Worm (Caenorhabditis elegans): ENCODE results near the gene Y73C8C.4.

Y73C8C.4 gene

DNA sequence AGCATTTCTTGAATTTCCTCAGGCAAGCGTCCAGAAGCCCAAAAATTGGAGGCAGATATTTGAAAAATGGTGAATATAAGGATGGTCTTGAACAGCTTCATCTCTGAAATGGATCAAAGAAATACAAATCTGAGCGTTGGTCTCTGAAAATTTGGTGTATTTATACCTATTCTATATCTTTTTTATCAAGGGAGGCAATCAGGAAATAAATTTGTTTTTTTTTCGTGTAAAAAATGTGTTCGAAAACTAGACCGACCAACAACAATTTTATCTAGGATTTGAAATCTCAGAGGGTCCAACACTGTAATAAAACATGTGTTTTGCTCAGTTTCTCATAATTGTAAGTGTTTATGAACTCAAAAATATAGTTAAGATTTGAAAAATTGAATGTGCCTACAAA is 19.8 kb upstream of the Y73C8C.4 start, which contains the start of gene srt-56:
Gene srt-56 (minus strand): TSS at position 101 of the 400 bp plus-strand sequence.
- no peak for TF ChIP-seq nhr-12 (tag; optimal IDR thresholded peaks at IDR 0.05)
- no peak for TF ChIP-seq bed-3 (GFP tag; optimal IDR thresholded peaks at IDR 0.05)
- TF ChIP-seq mls-2 (tag; optimal IDR thresholded peaks at IDR 0.05), result no peak
- no peak for TF ChIP-seq ztf-11 (tag; optimal IDR thresholded peaks at IDR 0.05)
- no peak for TF ChIP-seq cnd-1 (tag; optimal IDR thresholded peaks at IDR 0.05)
- no peak for TF ChIP-seq sptf-1 (tag; optimal IDR thresholded peaks at IDR 0.05)
- TF ChIP-seq ceh-39 (tag; optimal IDR thresholded peaks at IDR 0.05), result no peak
- no peak for TF ChIP-seq elt-1 (tag; optimal IDR thresholded peaks at IDR 0.05; ENCODE audit: borderline replicate concordance, insufficient read depth)
- TF ChIP-seq lin-13 (tag; optimal IDR thresholded peaks at IDR 0.05), result no peak

DNA sequence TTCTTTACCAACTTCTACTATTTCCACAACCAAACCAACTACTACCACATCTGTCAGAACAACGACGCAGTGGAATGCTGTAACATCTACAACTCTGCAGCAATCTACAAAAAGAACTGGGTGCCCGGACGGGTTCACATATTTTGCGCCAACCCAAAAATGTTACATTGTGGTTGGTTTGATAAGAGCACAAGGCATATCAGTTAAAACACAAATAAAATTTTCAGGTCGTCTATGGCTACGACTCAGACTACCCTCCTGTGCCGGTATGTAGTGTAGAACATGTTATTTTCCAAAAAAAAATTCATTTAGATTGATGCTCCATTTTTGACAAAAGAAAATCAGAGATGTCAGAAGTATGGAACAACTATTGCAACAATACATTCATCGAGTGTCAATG is 17.2 kb upstream of the Y73C8C.4 start:
- TF ChIP-seq tbx-8 (GFP tag; optimal IDR thresholded peaks at IDR 0.05) (no peak), elt-1 (tag; optimal IDR thresholded peaks at IDR 0.05; ENCODE audit: borderline replicate concordance, insufficient read depth) (no peak), mab-5 (tag; optimal IDR thresholded peaks at IDR 0.05) (no peak), nhr-2 (tag; optimal IDR thresholded peaks at IDR 0.05) (no peak)

- no peak for TF ChIP-seq sem-2 (GFP tag; optimal IDR thresholded peaks at IDR 0.05)
- TF ChIP-seq nhr-28 (tag; optimal IDR thresholded peaks at IDR 0.05), result no peak
- TF ChIP-seq unc-62 (GFP tag; optimal IDR thresholded peaks at IDR 0.05), result no peak
- no peak for TF ChIP-seq ceh-83 (GFP tag; optimal IDR thresholded peaks at IDR 0.05)
- TF ChIP-seq bed-3 (GFP tag; optimal IDR thresholded peaks at IDR 0.05), result no peak
- TF ChIP-seq zip-8 (tag; optimal IDR thresholded peaks at IDR 0.05), result no peak
- no peak for TF ChIP-seq nhr-76 (tag; optimal IDR thresholded peaks at IDR 0.05)
- TF ChIP-seq hlh-1 (tag; optimal IDR thresholded peaks at IDR 0.05), result no peak
- no peak for TF ChIP-seq M03D4.4 (tag; optimal IDR thresholded peaks at IDR 0.05)
Measured at ce11 chrV:3118167-3118566, 16.2 kb upstream of the Y73C8C.4 start, which contains the start of gene clec-210. Gene clec-210 (plus strand): TSS chrV:3118377.

DNA sequence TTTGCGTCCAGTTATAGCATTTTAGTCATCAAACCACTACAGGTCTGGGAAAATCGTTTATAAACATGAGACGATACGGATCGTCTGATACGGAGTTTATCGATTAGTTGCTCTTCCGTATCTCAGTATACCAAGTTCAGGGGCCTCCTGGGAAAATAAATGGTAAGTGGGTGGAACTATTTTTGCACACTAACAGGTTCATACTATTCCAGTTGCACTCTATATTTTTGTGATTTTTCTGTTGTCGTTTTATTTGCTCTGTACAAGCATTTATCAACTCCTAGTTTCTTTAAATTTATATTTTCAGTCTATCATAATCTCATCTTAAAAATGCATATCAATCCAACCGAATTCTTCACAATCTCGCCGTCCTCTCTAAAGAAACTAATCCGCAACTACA is 13.0 kb upstream of the Y73C8C.4 start, which contains the start of gene Y73C8C.3:
Gene Y73C8C.3 (plus strand): TSS at position 301 of the 400 bp plus-strand sequence.
- TF ChIP-seq pha-4 (tag; optimal IDR thresholded peaks at IDR 0.05) (no peak), elt-1 (tag; optimal IDR thresholded peaks at IDR 0.05; ENCODE audit: borderline replicate concordance, insufficient read depth) (no peak), M03D4.4 (tag; optimal IDR thresholded peaks at IDR 0.05) (no peak), snpc-4 (tag; optimal IDR thresholded peaks at IDR 0.05) (no peak), unc-120 (tag; optimal IDR thresholded peaks at IDR 0.05; ENCODE audit: poor library complexity, severe bottlenecking) (no peak), ceh-43 (GFP tag; optimal IDR thresholded peaks at IDR 0.05) (no peak), mls-2 (tag; optimal IDR thresholded peaks at IDR 0.05) (no peak)

DNA sequence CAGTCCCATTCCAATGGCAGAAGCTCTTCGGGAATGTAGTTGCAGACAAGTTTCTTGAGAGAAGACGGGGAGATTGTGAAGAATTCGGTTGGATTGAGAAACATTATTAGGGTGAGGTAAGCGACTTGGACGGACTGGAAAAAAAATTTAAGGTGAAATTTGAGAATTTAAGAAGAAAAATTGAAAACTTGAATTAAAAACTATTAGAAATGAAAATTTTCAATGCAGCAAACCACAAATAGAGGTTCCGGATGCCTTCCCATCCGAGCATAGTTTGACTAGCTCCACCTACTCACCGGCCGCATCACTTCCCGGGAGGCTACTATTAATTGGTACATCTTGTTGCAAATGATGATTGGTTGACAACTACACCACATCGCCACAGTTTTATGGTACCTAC is 11.8 kb upstream of the Y73C8C.4 start, which contains the start of gene Y73C8C.8:
Gene Y73C8C.8 (minus strand): TSS at position 101 of the 400 bp plus-strand sequence.
- TF ChIP-seq nhr-76 (tag; optimal IDR thresholded peaks at IDR 0.05) (no peak), sem-2 (GFP tag; optimal IDR thresholded peaks at IDR 0.05) (no peak), elt-3 (tag; optimal IDR thresholded peaks at IDR 0.05) (no peak), zip-8 (tag; optimal IDR thresholded peaks at IDR 0.05) (no peak), flh-1 (GFP tag; optimal IDR thresholded peaks at IDR 0.05) (no peak), ztf-11 (tag; optimal IDR thresholded peaks at IDR 0.05) (no peak), unc-120 (tag; optimal IDR thresholded peaks at IDR 0.05; ENCODE audit: poor library complexity, severe bottlenecking) (no peak), nhr-2 (tag; optimal IDR thresholded peaks at IDR 0.05) (no peak), drap-1 (GFP tag; optimal IDR thresholded peaks at IDR 0.05) (no peak), lin-32 (GFP tag; optimal IDR thresholded peaks at IDR 0.05) (no peak), nhr-237 (tag; optimal IDR thresholded peaks at IDR 0.05) (no peak), bed-3 (GFP tag; optimal IDR thresholded peaks at IDR 0.05) (no peak), hlh-1 (tag; optimal IDR thresholded peaks at IDR 0.05) (no peak), unc-39 (tag; optimal IDR thresholded peaks at IDR 0.05) (no peak), blmp-1 (tag; optimal IDR thresholded peaks at IDR 0.05) (no peak), sptf-1 (tag; optimal IDR thresholded peaks at IDR 0.05) (no peak), lsy-2 (tag; optimal IDR thresholded peaks at IDR 0.05) (no peak), M03D4.4 (tag; optimal IDR thresholded peaks at IDR 0.05) (no peak)
